Fruit fly (Drosophila melanogaster) whole organism, pupa: ENCODE data around the gene jhamt.

Experiments used
- CG10348 ChIP-seq: fragments of 200-800 bp; sonication (Bioruptor generic); IDR thresholded peaks from 2 replicates; pipeline ENCODE4 v1.3.6; 2022; ENCODE audit warnings: missing biosample characterization, missing genetic modification characterization
- CG12605 ChIP-seq: fragments of 200-800 bp; sonication (Bioruptor generic); IDR thresholded peaks from 2 replicates; pipeline ENCODE4 v1.3.6; 2022; ENCODE audit warnings: missing biosample characterization, missing genetic modification characterization
- CG14655 ChIP-seq: fragments of 200-800 bp; sonication (Bioruptor generic); optimal IDR thresholded peaks from 3 replicates; lab custom pipeline; 2017; ENCODE audit warnings: mild to moderate bottlenecking, missing biosample characterization, missing genetic modification reagents, missing genetic modification characterization
- CG17806 ChIP-seq: fragments of 200-800 bp; sonication (Bioruptor generic); optimal IDR thresholded peaks from 2 replicates; lab custom pipeline; 2018; ENCODE audit warnings: missing biosample characterization, mild to moderate bottlenecking, missing genetic modification characterization, moderate library complexity
- CG32121 ChIP-seq: fragments of 200-800 bp; sonication (Bioruptor generic); IDR thresholded peaks from 2 replicates; pipeline ENCODE4 v1.3.6; 2022; ENCODE audit warnings: missing biosample characterization, missing genetic modification characterization
- CG8159 ChIP-seq: fragments of 200-800 bp; sonication (Bioruptor generic); optimal IDR thresholded peaks from 3 replicates; lab custom pipeline; 2018; ENCODE audit warnings: missing biosample characterization, mild to moderate bottlenecking, missing genetic modification characterization, moderate library complexity
- D1 ChIP-seq: fragments of 200-800 bp; sonication (Bioruptor generic); optimal IDR thresholded peaks from 2 replicates; lab custom pipeline; 2018; ENCODE audit warnings: missing biosample characterization, mild to moderate bottlenecking, missing genetic modification characterization, moderate library complexity
- Ets98B ChIP-seq: fragments of 200-800 bp; sonication (Bioruptor generic); IDR thresholded peaks from 2 replicates; pipeline ENCODE4 v1.3.6; 2022; ENCODE audit warnings: missing biosample characterization, missing genetic modification characterization
- Snoo ChIP-seq: fragments of 200-800 bp; sonication (Bioruptor generic); optimal IDR thresholded peaks from 3 replicates; lab custom pipeline; 2017; ENCODE audit warnings: missing biosample characterization, mild to moderate bottlenecking, missing genetic modification characterization, inconsistent platforms

dm6 chr2L:16407305-16407704, 41.6 kb downstream of the jhamt start:
- TF ChIP-seq D1 (no peak), CG32121 (GFP tag; lab: Robert Waterston, UW) (no peak), Ets98B (GFP tag; lab: Robert Waterston, UW) (no peak), CG8159 (tag; lab: Kevin White, UChicago) (peak; percentile 54), Snoo (tag; lab: Kevin White, UChicago) (peak; percentile 30), CG10348 (GFP tag; lab: Robert Waterston, UW) (no peak), CG12605 (GFP tag; lab: Robert Waterston, UW) (no peak), CG14655 (GFP tag; lab: Kevin White, UChicago) (peak; percentile 52), CG17806 (tag; lab: Kevin White, UChicago) (peak; percentile 25)
